Fruit fly (Drosophila melanogaster) S2 (cell line): ENCODE results near the gene InR.

ENCODE experiments used
- CG8478 ChIP-seq: fragments of >200 bp; optimal IDR thresholded peaks from 2 replicates; lab custom pipeline; 2018
- CTCF ChIP-seq, 2 experiments: fragments of >200 bp; optimal IDR thresholded peaks; 2 replicates each; lab custom pipeline; 2018

dm6 chr3R:21557884-21558283 lies 61.2 kb downstream of the InR start:
- TF ChIP-seq CG8478 (lab: Kevin White, UChicago) (no peak), CTCF (optimal IDR thresholded peaks at IDR 0.05; lab: Kevin White, UChicago) (no peak)
